Worm (Caenorhabditis elegans) whole organism, L3 larva: Measurements from ENCODE around the gene Y44A6D.3.

Experiments used
- ZK546.5 ChIP-seq: sonication (generic microtip); optimal IDR thresholded peaks from 2 replicates; lab custom pipeline; 2017; ENCODE audit warnings: missing biosample characterization, missing genetic modification characterization
- ama-1 ChIP-seq: fragments of 150-350 bp; optimal IDR thresholded peaks from 2 replicates; lab custom pipeline; 2018
- ceh-28 ChIP-seq: fragments of 150-350 bp; optimal IDR thresholded peaks from 2 replicates; lab custom pipeline; 2014; ENCODE audit warnings: missing biosample characterization, missing genetic modification reagents, missing genetic modification characterization
- ceh-82 ChIP-seq: fragments of 150-350 bp; optimal IDR thresholded peaks from 2 replicates; lab custom pipeline; 2014; ENCODE audit warnings: missing biosample characterization, missing genetic modification characterization
- ceh-9 ChIP-seq: sonication (generic microtip); optimal IDR thresholded peaks from 2 replicates; lab custom pipeline; 2018; ENCODE audit warnings: missing biosample characterization, missing genetic modification characterization
- egl-27 ChIP-seq: sonication (generic microtip); optimal IDR thresholded peaks from 4 replicates; lab custom pipeline; 2017; ENCODE audit warnings: missing biosample characterization, missing genetic modification reagents, missing genetic modification characterization
- egl-5 ChIP-seq: fragments of 150-350 bp; optimal IDR thresholded peaks from 2 replicates; lab custom pipeline; 2017; ENCODE audit warnings: missing biosample characterization, missing genetic modification reagents, missing genetic modification characterization, inconsistent platforms
- elt-1 ChIP-seq: fragments of 150-350 bp; optimal IDR thresholded peaks from 2 replicates; lab custom pipeline; 2014; ENCODE audit warnings: missing biosample characterization, missing genetic modification characterization
- elt-2 ChIP-seq: sonication (generic microtip); optimal IDR thresholded peaks from 2 replicates; lab custom pipeline; 2016; ENCODE audit warnings: missing genetic modification reagents, mild to moderate bottlenecking, missing genetic modification characterization, missing compliant biosample characterization
- eor-1 ChIP-seq, 2 experiments: fragments of 150-350 bp; optimal IDR thresholded peaks; 2 replicates each; lab custom pipeline; 2014 to 2018; ENCODE audit warnings: missing biosample characterization in 2 of 2, missing genetic modification characterization in 2 of 2
- fkh-2 ChIP-seq: fragments of 150-350 bp; optimal IDR thresholded peaks from 2 replicates; lab custom pipeline; 2014; ENCODE audit warnings: missing biosample characterization, missing genetic modification reagents, missing genetic modification characterization
- fos-1 ChIP-seq: fragments of 150-350 bp; optimal IDR thresholded peaks from 2 replicates; lab custom pipeline; 2014; ENCODE audit warnings: missing biosample characterization, missing genetic modification characterization
- hmg-11 ChIP-seq: sonication (generic microtip); optimal IDR thresholded peaks from 2 replicates; lab custom pipeline; 2016; ENCODE audit warnings: missing genetic modification characterization, missing compliant biosample characterization
- jun-1 ChIP-seq: fragments of 150-350 bp; optimal IDR thresholded peaks from 2 replicates; lab custom pipeline; 2014; ENCODE audit warnings: missing biosample characterization, missing genetic modification reagents, missing genetic modification characterization
- lin-15B ChIP-seq: fragments of 150-350 bp; optimal IDR thresholded peaks from 2 replicates; lab custom pipeline; 2014; ENCODE audit warnings: missing biosample characterization, missing genetic modification characterization
- lsy-12 ChIP-seq: sonication (generic microtip); optimal IDR thresholded peaks from 2 replicates; lab custom pipeline; 2016; ENCODE audit warnings: mild to moderate bottlenecking, missing genetic modification characterization, missing compliant biosample characterization
- mdl-1 ChIP-seq: fragments of 150-350 bp; optimal IDR thresholded peaks from 2 replicates; lab custom pipeline; 2014; ENCODE audit warnings: missing biosample characterization, missing genetic modification characterization
- mml-1 ChIP-seq: fragments of 150-350 bp; sonication (generic microtip); optimal IDR thresholded peaks from 3 replicates; lab custom pipeline; 2014; ENCODE audit warnings: missing biosample characterization, missing genetic modification characterization
- nfya-1 ChIP-seq: sonication (generic microtip); optimal IDR thresholded peaks from 2 replicates; lab custom pipeline; 2017; ENCODE audit warnings: missing genetic modification characterization, mild to moderate bottlenecking, missing compliant biosample characterization, antibody characterized with exemption, moderate library complexity; ENCODE audit not compliant: insufficient read depth
- nhr-23 ChIP-seq: fragments of 150-350 bp; optimal IDR thresholded peaks from 2 replicates; lab custom pipeline; 2014; ENCODE audit warnings: missing biosample characterization, missing genetic modification reagents, missing genetic modification characterization
- nhr-237 ChIP-seq: fragments of 150-350 bp; optimal IDR thresholded peaks from 2 replicates; lab custom pipeline; 2014; ENCODE audit warnings: missing biosample characterization, missing genetic modification characterization
- nhr-28 ChIP-seq: fragments of 150-350 bp; optimal IDR thresholded peaks from 2 replicates; lab custom pipeline; 2014; ENCODE audit warnings: missing biosample characterization, missing genetic modification characterization
- nhr-43 ChIP-seq: sonication (generic microtip); optimal IDR thresholded peaks from 2 replicates; lab custom pipeline; 2016; ENCODE audit warnings: mild to moderate bottlenecking, missing genetic modification characterization, missing compliant biosample characterization; ENCODE audit not compliant: poor library complexity, severe bottlenecking
- nhr-67 ChIP-seq: fragments of 150-350 bp; optimal IDR thresholded peaks from 2 replicates; lab custom pipeline; 2014; ENCODE audit warnings: missing biosample characterization, missing genetic modification characterization
- nhr-77 ChIP-seq: fragments of 150-350 bp; optimal IDR thresholded peaks from 2 replicates; lab custom pipeline; 2014; ENCODE audit warnings: missing biosample characterization, missing genetic modification characterization
- pha-4 ChIP-seq: fragments of 150-350 bp; optimal IDR thresholded peaks from 2 replicates; lab custom pipeline; 2014; ENCODE audit warnings: missing biosample characterization, missing genetic modification reagents, missing genetic modification characterization
- pqm-1 ChIP-seq: fragments of 150-350 bp; optimal IDR thresholded peaks from 2 replicates; lab custom pipeline; 2017; ENCODE audit warnings: missing biosample characterization, missing genetic modification characterization, inconsistent platforms
- skn-1 ChIP-seq: fragments of 150-350 bp; optimal IDR thresholded peaks from 2 replicates; lab custom pipeline; 2014; ENCODE audit warnings: missing biosample characterization, missing genetic modification characterization
- snpc-4 ChIP-seq: fragments of 150-350 bp; optimal IDR thresholded peaks from 2 replicates; lab custom pipeline; 2014; ENCODE audit warnings: missing biosample characterization, missing genetic modification characterization
- unc-39 ChIP-seq: sonication (generic microtip); optimal IDR thresholded peaks from 4 replicates; lab custom pipeline; 2017; ENCODE audit warnings: missing biosample characterization, missing genetic modification characterization
- unc-62 ChIP-seq: fragments of 150-350 bp; sonication (generic microtip); optimal IDR thresholded peaks from 4 replicates; lab custom pipeline; 2014; ENCODE audit warnings: missing biosample characterization, missing genetic modification reagents, missing genetic modification characterization
- ztf-11 ChIP-seq: fragments of 150-350 bp; optimal IDR thresholded peaks from 2 replicates; lab custom pipeline; 2014; ENCODE audit warnings: missing biosample characterization, missing genetic modification characterization
- ztf-4 ChIP-seq: fragments of 150-350 bp; optimal IDR thresholded peaks from 2 replicates; lab custom pipeline; 2014; ENCODE audit warnings: missing biosample characterization, missing genetic modification characterization

Gene Y44A6D.3

DNA sequence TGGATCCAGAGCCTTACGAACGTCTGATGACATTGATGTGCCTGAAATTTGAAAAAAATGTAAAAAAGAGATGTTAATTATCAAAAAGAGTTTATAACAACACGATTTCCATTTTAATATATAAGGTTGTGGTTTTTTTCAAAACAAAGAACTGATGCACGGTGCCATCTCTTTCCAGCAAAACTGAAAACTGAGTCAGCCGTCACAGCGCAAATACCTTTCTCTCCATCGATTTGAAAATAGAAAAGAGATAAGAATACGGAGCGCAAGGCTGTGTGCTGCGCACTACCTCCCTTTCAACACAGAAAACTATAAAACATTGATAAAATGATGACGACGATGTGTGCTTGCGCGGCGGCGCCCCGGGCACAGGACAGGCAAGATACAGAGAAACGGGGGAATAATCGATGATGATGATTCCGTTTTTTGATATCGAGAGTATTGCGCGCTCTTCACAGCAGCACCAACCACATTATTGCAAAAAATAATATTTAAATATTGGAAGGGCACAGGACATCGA, at the start of gene Y44A6D.3:
Gene Y44A6D.3 (minus strand): TSS at position 51 of the 520 bp plus-strand sequence.
- TF ChIP-seq ztf-11 (tag; lab: Kevin White, UChicago): no peak
- no peak for TF ChIP-seq elt-1 (tag; lab: Kevin White, UChicago)
- TF ChIP-seq pha-4 (tag; lab: Kevin White, UChicago): no peak
- no peak for TF ChIP-seq mml-1
- TF ChIP-seq ztf-4 (tag; lab: Kevin White, UChicago): no peak
- no peak for TF ChIP-seq ceh-82 (tag; lab: Kevin White, UChicago)
- TF ChIP-seq jun-1 (tag; lab: Kevin White, UChicago): no peak
- no peak for TF ChIP-seq nhr-43 (tag; lab: Kevin White, UChicago)
- no peak for TF ChIP-seq ama-1 (lab: Kevin White, UChicago)
- no peak for TF ChIP-seq nfya-1 (tag; lab: Kevin White, UChicago)
- peak; percentile 68 for TF ChIP-seq elt-2
- TF ChIP-seq nhr-77 (tag; lab: Kevin White, UChicago): no peak
- TF ChIP-seq egl-5 (tag; lab: Kevin White, UChicago): no peak
- TF ChIP-seq pqm-1: peak; percentile 43
- TF ChIP-seq ceh-28 (tag; lab: Kevin White, UChicago): no peak
- TF ChIP-seq mdl-1 (tag; lab: Kevin White, UChicago): no peak

DNA sequence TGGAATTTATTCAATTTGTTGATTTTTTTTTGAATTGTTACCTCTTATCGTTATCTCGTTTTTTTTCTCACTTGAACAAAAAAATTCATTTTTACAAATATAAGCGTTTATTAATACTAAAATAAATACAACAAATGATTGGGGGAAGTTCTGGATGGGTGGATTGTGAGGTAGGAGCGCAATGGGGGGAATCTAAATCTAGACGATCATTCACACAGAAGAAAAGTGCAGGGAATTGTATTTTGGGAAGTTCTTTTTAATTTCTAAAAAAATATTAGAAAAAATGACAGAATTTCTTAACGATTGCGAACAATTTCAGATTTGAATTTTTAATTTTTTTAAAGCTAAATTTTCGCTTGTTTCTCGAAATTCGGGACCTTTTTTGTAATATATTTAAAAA, 49.3 kb upstream of the Y44A6D.3 start:
- no peak for TF ChIP-seq egl-5 (tag; lab: Kevin White, UChicago)
- TF ChIP-seq ceh-9 (tag; lab: Kevin White, UChicago): no peak
- no peak for TF ChIP-seq fkh-2
- TF ChIP-seq hmg-11 (tag; lab: Kevin White, UChicago): no peak
- no peak for TF ChIP-seq eor-1 (tag; optimal IDR thresholded peaks at IDR 0.05; lab: Kevin White, UChicago)
- TF ChIP-seq ztf-11 (tag; lab: Kevin White, UChicago): no peak
- TF ChIP-seq nhr-23 (tag; lab: Kevin White, UChicago): no peak
- TF ChIP-seq fos-1 (tag; lab: Kevin White, UChicago): no peak
- TF ChIP-seq lin-15B (tag; lab: Kevin White, UChicago): no peak
- TF ChIP-seq pha-4 (tag; lab: Kevin White, UChicago): no peak
- no peak for TF ChIP-seq nhr-43 (tag; lab: Kevin White, UChicago)
- TF ChIP-seq unc-39: no peak
- no peak for TF ChIP-seq ama-1 (lab: Kevin White, UChicago)
- TF ChIP-seq mml-1: no peak
- TF ChIP-seq ZK546.5: no peak
- no peak for TF ChIP-seq unc-62 (GFP tag; lab: Kevin White, UChicago)
- TF ChIP-seq elt-1 (tag; lab: Kevin White, UChicago): no peak

DNA sequence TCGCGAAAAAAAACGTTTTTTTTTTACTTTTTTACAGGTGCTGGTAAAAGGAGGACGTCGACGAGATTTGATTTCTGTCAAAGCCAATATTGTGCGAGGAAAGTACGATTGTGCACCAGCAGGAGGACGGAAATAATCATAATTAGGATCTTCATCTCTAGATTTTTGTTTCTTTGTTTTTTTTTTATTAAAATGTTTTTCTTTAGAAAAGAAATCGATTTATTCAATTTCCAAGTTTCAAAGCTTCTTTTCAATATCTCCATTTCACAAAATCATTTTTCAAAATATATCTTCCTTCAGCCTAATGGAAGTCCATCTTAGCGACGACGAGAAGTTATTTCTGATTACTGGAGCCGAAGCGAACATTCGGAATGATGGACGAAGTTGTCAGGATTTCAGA, 46.3 kb upstream of the Y44A6D.3 start, which contains the start of gene exos-7:
Gene exos-7 (plus strand): TSS at position 301 of the 400 bp plus-strand sequence.
- TF ChIP-seq egl-5 (tag; lab: Kevin White, UChicago) (no peak), eor-1 (tag; optimal IDR thresholded peaks at IDR 0.05; lab: Kevin White, UChicago) (no peak), mdl-1 (tag; lab: Kevin White, UChicago) (no peak), ceh-28 (tag; lab: Kevin White, UChicago) (no peak), pqm-1 (no peak), ama-1 (lab: Kevin White, UChicago) (no peak), nhr-67 (no peak), elt-2 (no peak), mml-1 (no peak), lsy-12 (tag; lab: Kevin White, UChicago) (no peak), ztf-4 (tag; lab: Kevin White, UChicago) (no peak), snpc-4 (tag; lab: Kevin White, UChicago) (no peak), fkh-2 (no peak)

DNA sequence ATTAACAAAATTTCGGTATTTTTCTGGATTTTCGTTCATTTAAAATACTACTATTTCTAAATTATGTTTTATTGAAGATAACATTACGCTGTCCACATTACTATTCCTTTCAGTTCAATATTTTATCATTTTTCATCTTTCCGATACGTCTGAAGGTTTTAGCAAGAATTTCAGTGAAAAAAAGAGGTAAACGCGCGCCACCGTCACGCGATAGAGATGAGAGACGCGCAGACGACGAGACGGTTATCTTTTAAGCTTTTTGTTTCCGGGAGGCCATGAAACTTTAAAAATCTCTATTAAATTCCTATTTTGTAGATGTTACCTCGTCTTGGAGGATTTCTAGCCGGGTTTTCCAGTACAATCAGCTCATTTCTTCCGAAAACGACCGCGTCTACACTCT, 45.5 kb upstream of the Y44A6D.3 start, which contains the start of gene mrps-12:
Gene mrps-12 (plus strand): TSS at position 316 of the 400 bp plus-strand sequence.
- no peak for TF ChIP-seq ztf-11 (tag; lab: Kevin White, UChicago)
- TF ChIP-seq nfya-1 (tag; lab: Kevin White, UChicago): peak; percentile 46
- TF ChIP-seq unc-62 (GFP tag; lab: Kevin White, UChicago): no peak
- TF ChIP-seq egl-27 (tag; lab: Kevin White, UChicago): no peak
- no peak for TF ChIP-seq skn-1 (tag; lab: Kevin White, UChicago)
- TF ChIP-seq nhr-28 (tag; lab: Kevin White, UChicago): no peak
- no peak for TF ChIP-seq nhr-237 (tag; lab: Kevin White, UChicago)
- no peak for TF ChIP-seq ama-1 (lab: Kevin White, UChicago)
- TF ChIP-seq lin-15B (tag; lab: Kevin White, UChicago): peak; percentile 34
- peak; percentile 36 for TF ChIP-seq ceh-28 (tag; lab: Kevin White, UChicago)
- TF ChIP-seq nhr-43 (tag; lab: Kevin White, UChicago): no peak
